Worm (Caenorhabditis elegans): ENCODE results near the gene clip-1.
A peak's percentile ranks its signal among the peaks of the same experiment; 100 is the strongest.

clip-1 gene

DNA sequence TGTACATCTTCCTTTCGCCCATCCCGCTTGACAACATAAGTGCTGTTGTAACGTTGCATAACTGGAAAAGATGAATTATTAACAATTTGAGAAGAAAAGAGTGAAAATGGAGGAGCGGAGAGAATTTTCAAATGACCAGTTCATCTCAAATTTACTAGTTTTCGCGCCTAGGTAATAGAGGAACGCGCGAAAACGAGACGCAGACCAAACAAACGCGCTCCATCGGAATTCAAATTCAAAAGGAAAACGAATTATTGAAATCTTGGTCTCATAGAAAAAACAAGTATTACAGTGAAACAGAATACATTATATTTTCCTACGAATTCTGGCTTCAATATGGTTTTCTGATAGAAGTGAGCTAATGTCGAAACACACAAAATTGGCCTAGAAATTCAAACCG, 40.7 kb downstream of the clip-1 start (continued):
- no peak for TF ChIP-seq F33H1.4 (GFP tag; IDR thresholded peaks at IDR 0.05)
- TF ChIP-seq hmg-20 (GFP tag; IDR thresholded peaks at IDR 0.05) = no peak
- no peak for TF ChIP-seq F37B4.10 (GFP tag; IDR thresholded peaks at IDR 0.05)
- no peak for TF ChIP-seq him-1 (tag; optimal IDR thresholded peaks at IDR 0.05)
- TF ChIP-seq C06A6.2 (GFP tag; conservative IDR thresholded peaks at IDR 0.05) = no peak
- TF ChIP-seq die-1 (tag; optimal IDR thresholded peaks at IDR 0.05) = no peak
- TF ChIP-seq egl-18 (GFP tag; IDR thresholded peaks at IDR 0.05) = no peak
- peak; percentile 38 for TF ChIP-seq lin-54 (GFP tag; optimal IDR thresholded peaks at IDR 0.05)
- TF ChIP-seq nhr-80 (tag; optimal IDR thresholded peaks at IDR 0.05) = peak; percentile 20
- no peak for TF ChIP-seq akir-1 (GFP tag; optimal IDR thresholded peaks at IDR 0.05)
- TF ChIP-seq F10E7.11 (tag; optimal IDR thresholded peaks at IDR 0.05) = no peak
- TF ChIP-seq tbx-9 (tag; optimal IDR thresholded peaks at IDR 0.05; ENCODE audit: borderline replicate concordance) = no peak
- TF ChIP-seq lin-35 (GFP tag; optimal IDR thresholded peaks at IDR 0.05) = no peak
- no peak for TF ChIP-seq nhr-90 (tag; optimal IDR thresholded peaks at IDR 0.05)
- TF ChIP-seq F52B5.7 (tag; optimal IDR thresholded peaks at IDR 0.05) = no peak
- no peak for TF ChIP-seq F57C9.4 (tag; optimal IDR thresholded peaks at IDR 0.05)
- TF ChIP-seq nfya-1 (tag; optimal IDR thresholded peaks at IDR 0.05; ENCODE audit: borderline replicate concordance, insufficient read depth) = no peak
- peak; percentile 1 for TF ChIP-seq attf-5 (GFP tag; optimal IDR thresholded peaks at IDR 0.05)
- TF ChIP-seq ztf-28 (GFP tag; IDR thresholded peaks at IDR 0.05) = no peak
- no peak for TF ChIP-seq fkh-3 (tag; optimal IDR thresholded peaks at IDR 0.05)
- no peak for TF ChIP-seq cebp-2 (GFP tag; IDR thresholded peaks at IDR 0.05)
- TF ChIP-seq ZK185.1 (tag; optimal IDR thresholded peaks at IDR 0.05; ENCODE audit: poor library complexity, severe bottlenecking) = peak; percentile 22
- no peak for TF ChIP-seq Y53G8AR.9 (GFP tag; conservative IDR thresholded peaks at IDR 0.05)
- no peak for TF ChIP-seq F23B12.7 (tag; optimal IDR thresholded peaks at IDR 0.05; ENCODE audit: insufficient read depth)
- TF ChIP-seq nhr-120 (GFP tag; IDR thresholded peaks at IDR 0.05) = no peak
- TF ChIP-seq aptf-2 (GFP tag; conservative IDR thresholded peaks at IDR 0.05) = no peak
- TF ChIP-seq atf-7 (tag; optimal IDR thresholded peaks at IDR 0.05) = no peak
- no peak for TF ChIP-seq somi-1 (GFP tag; optimal IDR thresholded peaks at IDR 0.05)
- no peak for TF ChIP-seq ceh-40 (GFP tag; IDR thresholded peaks at IDR 0.05)
- no peak for TF ChIP-seq B0261.1 (tag; optimal IDR thresholded peaks at IDR 0.05)
- no peak for TF ChIP-seq sptf-2 (GFP tag; optimal IDR thresholded peaks at IDR 0.05)
- TF ChIP-seq nhr-179 (tag; optimal IDR thresholded peaks at IDR 0.05) = no peak
- TF ChIP-seq F39B2.1 (GFP tag; IDR thresholded peaks at IDR 0.05) = no peak
- no peak for TF ChIP-seq dpff-1 (tag; optimal IDR thresholded peaks at IDR 0.05)
- peak; percentile 79 for TF ChIP-seq mcd-1 (GFP tag; IDR thresholded peaks at IDR 0.05)
- TF ChIP-seq zim-3 (tag; optimal IDR thresholded peaks at IDR 0.05) = no peak
- TF ChIP-seq ets-4 (GFP tag; optimal IDR thresholded peaks at IDR 0.05) = no peak

DNA sequence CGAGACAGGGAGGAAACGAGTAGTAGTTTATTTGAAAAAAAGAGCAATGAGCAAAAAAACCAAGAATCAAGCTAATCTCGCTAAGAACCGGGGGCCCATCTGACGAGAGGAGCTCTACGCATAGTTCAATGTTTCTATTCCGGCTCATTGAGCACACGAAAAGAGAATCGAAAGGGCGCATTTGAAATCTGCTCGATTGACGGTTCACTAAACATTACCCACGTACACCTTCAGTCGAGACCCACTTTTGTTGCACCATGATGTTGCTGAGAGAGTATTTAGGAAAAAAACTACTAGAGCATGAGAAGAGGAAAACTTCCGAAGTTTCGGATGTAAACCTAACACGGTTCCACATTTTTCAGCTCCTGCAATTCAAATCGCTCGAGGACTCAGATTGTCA, 43.9 kb downstream of the clip-1 start:
- no peak for TF ChIP-seq ceh-40 (GFP tag; IDR thresholded peaks at IDR 0.05)
- no peak for TF ChIP-seq ekl-4 (GFP tag; IDR thresholded peaks at IDR 0.05)
- TF ChIP-seq ceh-100 (GFP tag; IDR thresholded peaks at IDR 0.05) = no peak
- TF ChIP-seq chd-7 (tag; optimal IDR thresholded peaks at IDR 0.05) = no peak
- TF ChIP-seq bed-1 (GFP tag; IDR thresholded peaks at IDR 0.05) = no peak
- TF ChIP-seq let-526 (GFP tag; IDR thresholded peaks at IDR 0.05) = no peak
- TF ChIP-seq tlf-1 (GFP tag; optimal IDR thresholded peaks at IDR 0.05) = no peak
- TF ChIP-seq ztf-18 (tag; optimal IDR thresholded peaks at IDR 0.05) = no peak
- 0 out of 2 replicates have a peak, but pooled peaks have one; percentile 26 for TF ChIP-seq madf-3 (GFP tag; IDR thresholded peaks at IDR 0.05)
- peak; percentile 75 for TF ChIP-seq hrde-1 (tag; optimal IDR thresholded peaks at IDR 0.05; ENCODE audit: borderline replicate concordance)
- TF ChIP-seq hsf-1 (GFP tag; IDR thresholded peaks at IDR 0.05) = peak; percentile 50; the same call in 1 of the 2 replicates
- TF ChIP-seq hmg-1.2 (GFP tag; IDR thresholded peaks at IDR 0.05) = no peak
- TF ChIP-seq madf-10 (tag; optimal IDR thresholded peaks at IDR 0.05) = no peak
- no peak for TF ChIP-seq rcor-1 (GFP tag; IDR thresholded peaks at IDR 0.05)
- no peak for TF ChIP-seq nfyb-1 (GFP tag; IDR thresholded peaks at IDR 0.05)
- peak; percentile 31 for TF ChIP-seq xnd-1 (tag; optimal IDR thresholded peaks at IDR 0.05)

All from whole organism, young adult.